Fruit fly (Drosophila melanogaster) S2 (cell line): ENCODE data around the gene Sodh1.

ENCODE experiments used
- CG8478 ChIP-seq: fragments of >200 bp; optimal IDR thresholded peaks from 2 replicates; lab custom pipeline; 2018
- CTCF ChIP-seq, 2 experiments: fragments of >200 bp; optimal IDR thresholded peaks; 2 replicates each; lab custom pipeline; 2018

DNA sequence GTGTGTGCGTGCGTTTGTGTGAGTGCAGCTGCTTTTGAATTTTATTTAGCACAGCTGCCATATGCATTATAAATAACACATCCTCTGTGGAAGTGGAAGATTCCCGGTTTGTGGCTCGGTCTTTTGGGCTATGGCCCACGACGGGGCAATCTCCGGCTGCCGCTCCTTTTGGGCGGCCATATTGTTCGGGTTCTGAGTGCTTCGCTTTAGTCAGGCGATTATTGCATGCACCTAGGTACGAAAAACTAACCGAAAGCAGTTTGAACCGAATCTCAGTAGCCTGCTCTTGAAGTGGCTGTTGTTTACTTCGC lies 22.9 kb downstream of the Sodh1 start:
- TF ChIP-seq CG8478 (no peak), CTCF (optimal IDR thresholded peaks at IDR 0.05; lab: Kevin White, UChicago) (no peak)
